Worm (Caenorhabditis elegans) whole organism, L4 larva: ENCODE results near the gene tra-1.

ENCODE experiments used
- D1046.2 ChIP-seq: fragments of 200-800 bp; sonication (Bioruptor generic); IDR thresholded peaks from 2 replicates; pipeline ENCODE4 v1.3.6; 2022; ENCODE audit warnings: missing genetic modification characterization, missing compliant biosample characterization
- F10B5.3 ChIP-seq: sonication (generic microtip); optimal IDR thresholded peaks from 2 replicates; lab custom pipeline; 2016; ENCODE audit warnings: mild to moderate bottlenecking, missing genetic modification characterization, missing compliant biosample characterization
- F49E8.2 ChIP-seq: sonication (generic microtip); optimal IDR thresholded peaks from 2 replicates; lab custom pipeline; 2016; ENCODE audit warnings: missing compliant biosample characterization, mild to moderate bottlenecking, missing genetic modification characterization, borderline replicate concordance
- R02D3.7 ChIP-seq: fragments of 150-350 bp; sonication (generic microtip); optimal IDR thresholded peaks from 3 replicates; lab custom pipeline; 2014; ENCODE audit warnings: missing biosample characterization, missing genetic modification characterization
- T20F7.1 ChIP-seq: fragments of 200-800 bp; sonication (Bioruptor generic); optimal IDR thresholded peaks from 2 replicates; lab custom pipeline; 2018; ENCODE audit warnings: mild to moderate bottlenecking, missing genetic modification characterization, missing compliant biosample characterization
- T26A8.4 ChIP-seq: fragments of 200-800 bp; sonication (Bioruptor generic); IDR thresholded peaks from 2 replicates; pipeline ENCODE4 v1.3.6; 2022; ENCODE audit warnings: missing genetic modification characterization, missing compliant biosample characterization
- aha-1 ChIP-seq: fragments of 150-350 bp; peaks from one replicate; lab custom pipeline; 2014; ENCODE audit warnings: missing biosample characterization, missing genetic modification characterization
- aly-2 ChIP-seq: sonication (generic microtip); optimal IDR thresholded peaks from 2 replicates; lab custom pipeline; 2018; ENCODE audit warnings: missing biosample characterization, missing genetic modification characterization
- ama-1 ChIP-seq: fragments of 150-350 bp; optimal IDR thresholded peaks from 2 replicates; lab custom pipeline; 2014; ENCODE audit warnings: inconsistent platforms, mixed read lengths
- attf-4 ChIP-seq: sonication (generic microtip); optimal IDR thresholded peaks from 3 replicates; lab custom pipeline; 2017; ENCODE audit warnings: missing biosample characterization, missing genetic modification characterization
- ceh-44 ChIP-seq: fragments of 200-800 bp; sonication (Bioruptor generic); IDR thresholded peaks from 2 replicates; pipeline ENCODE4 v1.3.6; 2022; ENCODE audit warnings: missing genetic modification reagents, missing genetic modification characterization, missing compliant biosample characterization
- ctbp-1 ChIP-seq: fragments of 200-800 bp; sonication (Bioruptor generic); IDR thresholded peaks from 2 replicates; pipeline ENCODE4 v1.3.6; 2022; ENCODE audit warnings: missing genetic modification reagents, missing genetic modification characterization, missing compliant biosample characterization
- daf-12 ChIP-seq: fragments of 150-350 bp; optimal IDR thresholded peaks from 2 replicates; lab custom pipeline; 2014; ENCODE audit warnings: missing biosample characterization, missing genetic modification reagents, missing genetic modification characterization
- daf-16 ChIP-seq, 3 experiments: sonication (generic microtip); optimal IDR thresholded peaks; 2 replicates each; lab custom pipeline; 2016 to 2017; ENCODE audit warnings: missing genetic modification characterization in 3 of 3, missing genetic modification reagents in 3 of 3, mild to moderate bottlenecking in 2 of 3, missing compliant biosample characterization in 2 of 3, missing biosample characterization in 1 of 3, moderate library complexity in 1 of 3
- daf-8 ChIP-seq: fragments of 200-800 bp; sonication (Bioruptor generic); IDR thresholded peaks from 2 replicates; pipeline ENCODE4 v1.3.6; 2022; ENCODE audit warnings: missing genetic modification characterization, missing compliant biosample characterization
- dmd-9 ChIP-seq: fragments of 200-800 bp; sonication (Bioruptor generic); IDR thresholded peaks from 2 replicates; pipeline ENCODE4 v1.3.6; 2022; ENCODE audit warnings: missing genetic modification reagents, missing genetic modification characterization, missing compliant biosample characterization
- dpl-1 ChIP-seq: fragments of 150-350 bp; optimal IDR thresholded peaks from 2 replicates; lab custom pipeline; 2014; ENCODE audit warnings: missing biosample characterization, missing genetic modification reagents, missing genetic modification characterization
- dve-1 ChIP-seq: sonication (generic microtip); optimal IDR thresholded peaks from 2 replicates; lab custom pipeline; 2017; ENCODE audit warnings: antibody characterized with exemption, mild to moderate bottlenecking, missing genetic modification characterization, missing compliant biosample characterization; ENCODE audit not compliant: insufficient read depth
- egl-27 ChIP-seq: sonication (generic microtip); optimal IDR thresholded peaks from 3 replicates; lab custom pipeline; 2017; ENCODE audit warnings: missing biosample characterization, missing genetic modification reagents, missing genetic modification characterization
- egl-43 ChIP-seq: fragments of 200-800 bp; sonication (Bioruptor generic); IDR thresholded peaks from 2 replicates; pipeline ENCODE4 v1.3.6; 2022; ENCODE audit warnings: missing genetic modification reagents, missing genetic modification characterization, missing compliant biosample characterization
- fos-1 ChIP-seq: fragments of 150-350 bp; optimal IDR thresholded peaks from 2 replicates; lab custom pipeline; 2014; ENCODE audit warnings: missing biosample characterization, missing genetic modification characterization
- hlh-11 ChIP-seq: fragments of 200-800 bp; sonication (Bioruptor generic); optimal IDR thresholded peaks from 2 replicates; lab custom pipeline; 2018; ENCODE audit warnings: mild to moderate bottlenecking, missing genetic modification characterization, missing compliant biosample characterization
- hlh-30 ChIP-seq: sonication (generic microtip); optimal IDR thresholded peaks from 2 replicates; lab custom pipeline; 2017; ENCODE audit warnings: antibody characterized with exemption, mild to moderate bottlenecking, missing genetic modification characterization, missing compliant biosample characterization; ENCODE audit not compliant: insufficient read depth
- jun-1 ChIP-seq: fragments of 150-350 bp; optimal IDR thresholded peaks from 2 replicates; lab custom pipeline; 2014; ENCODE audit warnings: missing biosample characterization, missing genetic modification reagents, missing genetic modification characterization
- lin-1 ChIP-seq: fragments of 200-800 bp; sonication (Bioruptor generic); IDR thresholded peaks from 2 replicates; pipeline ENCODE4 v1.3.6; 2022; ENCODE audit warnings: missing genetic modification reagents, missing genetic modification characterization, missing compliant biosample characterization
- lin-15B ChIP-seq: fragments of 150-350 bp; sonication (generic microtip); optimal IDR thresholded peaks from 3 replicates; lab custom pipeline; 2014; ENCODE audit warnings: missing biosample characterization, missing genetic modification characterization
- lin-29 ChIP-seq: fragments of 200-800 bp; sonication (Bioruptor generic); IDR thresholded peaks from 2 replicates; pipeline ENCODE4 v1.3.6; 2022; ENCODE audit warnings: missing genetic modification reagents, missing genetic modification characterization, missing compliant biosample characterization
- lin-38 ChIP-seq: fragments of 200-800 bp; sonication (Bioruptor generic); IDR thresholded peaks from 2 replicates; pipeline ENCODE4 v1.3.6; 2022; ENCODE audit warnings: missing genetic modification reagents, missing genetic modification characterization, missing compliant biosample characterization
- lir-3 ChIP-seq: sonication (generic microtip); optimal IDR thresholded peaks from 2 replicates; lab custom pipeline; 2016; ENCODE audit warnings: mild to moderate bottlenecking, missing genetic modification characterization, missing compliant biosample characterization
- madf-9 ChIP-seq: fragments of 200-800 bp; sonication (Bioruptor generic); conservative IDR thresholded peaks from 2 replicates; pipeline ENCODE4 v1.3.6; 2022; ENCODE audit warnings: missing genetic modification reagents, missing genetic modification characterization, missing compliant biosample characterization
- mdl-1 ChIP-seq, 2 experiments: fragments of 150-350 bp in 1 of 2; sonication (generic microtip) in 1 of 2; optimal IDR thresholded peaks; 2 replicates each; lab custom pipeline; 2014 to 2017; ENCODE audit warnings: missing biosample characterization in 2 of 2, missing genetic modification characterization in 2 of 2
- mdt-29 ChIP-seq: fragments of 200-800 bp; sonication (Bioruptor generic); IDR thresholded peaks from 2 replicates; pipeline ENCODE4 v1.3.6; 2022; ENCODE audit warnings: missing genetic modification reagents, missing genetic modification characterization, missing compliant biosample characterization
- mes-2 ChIP-seq: sonication (generic microtip); optimal IDR thresholded peaks from 2 replicates; lab custom pipeline; 2016; ENCODE audit warnings: missing genotype, mild to moderate bottlenecking, missing genetic modification characterization, missing compliant biosample characterization; ENCODE audit not compliant: poor library complexity, severe bottlenecking
- mxl-2 ChIP-seq: fragments of 200-800 bp; sonication (Bioruptor generic); conservative IDR thresholded peaks from 2 replicates; pipeline ENCODE4 v1.3.6; 2022; ENCODE audit warnings: missing genetic modification reagents, missing genetic modification characterization, missing compliant biosample characterization
- nhr-10 ChIP-seq: fragments of 150-350 bp; optimal IDR thresholded peaks from 2 replicates; lab custom pipeline; 2014; ENCODE audit warnings: missing biosample characterization, missing genetic modification characterization
- nhr-102 ChIP-seq: sonication (generic microtip); optimal IDR thresholded peaks from 2 replicates; lab custom pipeline; 2016; ENCODE audit warnings: mild to moderate bottlenecking, missing genetic modification characterization, moderate library complexity, missing compliant biosample characterization
- nhr-111 ChIP-seq: fragments of 200-800 bp; sonication (Bioruptor generic); optimal IDR thresholded peaks from 2 replicates; lab custom pipeline; 2018; ENCODE audit warnings: mild to moderate bottlenecking, missing genetic modification characterization, missing compliant biosample characterization
- nhr-25 ChIP-seq: sonication (generic microtip); optimal IDR thresholded peaks from 2 replicates; lab custom pipeline; 2017; ENCODE audit warnings: missing genetic modification characterization, mild to moderate bottlenecking, missing compliant biosample characterization, antibody characterized with exemption, moderate library complexity, borderline replicate concordance; ENCODE audit not compliant: insufficient read depth
- nhr-28 ChIP-seq: fragments of 150-350 bp; optimal IDR thresholded peaks from 2 replicates; lab custom pipeline; 2014; ENCODE audit warnings: missing biosample characterization, missing genetic modification characterization
- nhr-48 ChIP-seq: sonication (generic microtip); optimal IDR thresholded peaks from 2 replicates; lab custom pipeline; 2016; ENCODE audit warnings: mild to moderate bottlenecking, missing genetic modification characterization, missing compliant biosample characterization
- nhr-77 ChIP-seq: fragments of 150-350 bp; optimal IDR thresholded peaks from 2 replicates; lab custom pipeline; 2014; ENCODE audit warnings: missing biosample characterization, missing genetic modification characterization
- sdz-12 ChIP-seq: fragments of 200-800 bp; sonication (Bioruptor generic); optimal IDR thresholded peaks from 2 replicates; lab custom pipeline; 2018; ENCODE audit warnings: mild to moderate bottlenecking, missing genetic modification characterization, missing compliant biosample characterization
- snpc-1.2 ChIP-seq: fragments of 200-800 bp; sonication (Bioruptor generic); IDR thresholded peaks from 2 replicates; pipeline ENCODE4 v1.3.6; 2022; ENCODE audit warnings: missing genetic modification reagents, missing genetic modification characterization, missing compliant biosample characterization
- tag-97 ChIP-seq: fragments of 200-800 bp; sonication (Bioruptor generic); IDR thresholded peaks from 2 replicates; pipeline ENCODE4 v1.3.6; 2022; ENCODE audit warnings: missing genetic modification characterization, missing compliant biosample characterization
- zfp-3 ChIP-seq: fragments of 200-800 bp; sonication (Bioruptor generic); conservative IDR thresholded peaks from 2 replicates; pipeline ENCODE4 v1.3.6; 2022; ENCODE audit warnings: missing genetic modification reagents, missing genetic modification characterization, missing compliant biosample characterization
- zip-2 ChIP-seq: fragments of 150-350 bp; optimal IDR thresholded peaks from 2 replicates; lab custom pipeline; 2014; ENCODE audit warnings: missing biosample characterization, missing genetic modification characterization

tra-1 gene

DNA sequence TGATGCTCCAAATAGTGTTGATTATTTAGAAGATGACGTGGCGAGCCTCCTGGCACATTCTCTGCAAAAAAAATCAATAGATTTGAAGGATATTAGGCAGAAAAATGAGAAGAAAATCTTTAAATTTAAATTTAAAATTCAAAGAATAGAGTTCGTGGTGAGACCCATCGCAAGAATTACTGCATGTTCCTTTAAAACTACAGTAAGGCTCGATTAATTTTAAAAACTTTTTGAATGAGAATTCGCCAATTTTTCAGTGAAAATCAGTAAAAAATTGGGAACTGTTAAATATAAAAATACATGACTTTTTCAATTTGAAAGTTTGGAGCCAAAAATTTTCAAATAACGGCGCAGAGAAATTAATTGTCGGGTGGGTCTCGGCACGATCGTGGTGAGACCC, at the start of gene tra-1:
Gene tra-1 (minus strand): TSS at position 62 of the 400 bp plus-strand sequence.
- TF ChIP-seq egl-27 (tag; lab: Kevin White, UChicago) (no peak), aha-1 (tag; lab: Kevin White, UChicago) (peak; percentile 83)

DNA sequence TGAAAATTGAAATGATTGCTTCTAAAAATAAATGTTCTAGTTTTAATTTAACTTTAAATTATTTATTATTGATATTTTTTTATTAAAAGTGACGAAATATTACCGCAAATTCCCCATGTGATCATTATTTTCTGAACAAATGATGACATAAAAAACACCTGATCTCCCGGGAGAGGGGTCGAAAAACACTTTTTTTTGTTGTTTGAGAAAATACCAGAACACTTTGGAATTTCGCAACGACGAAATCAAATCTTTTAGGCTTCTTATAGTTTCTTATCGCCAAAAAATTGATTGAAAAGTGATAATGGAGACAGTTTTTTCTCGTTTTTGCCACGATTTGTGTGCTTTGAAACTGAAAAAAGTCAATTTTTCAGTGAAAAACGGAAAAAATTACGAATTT, 49.3 kb upstream of the tra-1 start:
- TF ChIP-seq egl-43 (GFP tag; lab: Robert Waterston, UW): no peak
- TF ChIP-seq daf-16 (GFP tag; optimal IDR thresholded peaks at IDR 0.05; lab: Kevin White, UChicago): no peak
- peak; percentile 40 for TF ChIP-seq daf-16 (tag; optimal IDR thresholded peaks at IDR 0.05; lab: Kevin White, UChicago)
- TF ChIP-seq nhr-28: peak; percentile 50
- peak; percentile 34 for TF ChIP-seq hlh-11 (tag; lab: Kevin White, UChicago)
- TF ChIP-seq nhr-77 (tag; lab: Kevin White, UChicago): peak; percentile 62
- peak; percentile 4 for TF ChIP-seq dve-1
- no peak for TF ChIP-seq lin-38 (GFP tag; lab: Robert Waterston, UW)
- peak; percentile 61 for TF ChIP-seq hlh-30 (tag; lab: Kevin White, UChicago)
- TF ChIP-seq, all 104 proteins: peak for 6

DNA sequence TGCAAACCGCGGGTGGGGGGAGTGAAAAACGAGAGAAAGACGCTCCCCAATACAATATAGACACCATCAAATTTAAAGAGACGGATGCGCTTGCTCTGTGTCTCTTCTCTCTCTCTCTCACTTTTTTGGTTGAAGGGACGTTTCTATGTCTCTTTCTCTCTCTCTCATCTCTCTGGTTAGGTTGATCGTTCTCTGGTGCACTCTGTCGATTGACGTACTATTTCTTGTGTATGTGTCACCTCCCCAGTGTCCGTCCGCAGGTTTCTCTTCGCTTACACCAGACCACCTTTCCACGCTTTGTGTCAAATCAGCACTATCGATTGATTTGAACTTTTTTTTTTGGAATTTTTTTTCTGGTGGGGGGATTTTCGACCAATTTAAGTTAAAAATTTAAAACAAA, 48.4 kb upstream of the tra-1 start:
- no peak for TF ChIP-seq dmd-9 (GFP tag; lab: Robert Waterston, UW)
- TF ChIP-seq mdt-29 (GFP tag; lab: Robert Waterston, UW): no peak
- peak; percentile 50 for TF ChIP-seq lin-38 (GFP tag; lab: Robert Waterston, UW)
- peak; percentile 87 for TF ChIP-seq hlh-30 (tag; lab: Kevin White, UChicago)
- TF ChIP-seq zip-2 (tag; lab: Kevin White, UChicago): no peak
- peak; percentile 43 for TF ChIP-seq nhr-25 (tag; lab: Kevin White, UChicago)
- no peak for TF ChIP-seq ctbp-1 (GFP tag; lab: Robert Waterston, UW)
- TF ChIP-seq daf-8 (GFP tag; lab: Robert Waterston, UW): no peak
- no peak for TF ChIP-seq lin-29 (GFP tag; lab: Robert Waterston, UW)
- no peak for TF ChIP-seq lir-3 (tag; lab: Kevin White, UChicago)
- TF ChIP-seq nhr-48 (tag; lab: Kevin White, UChicago): peak; percentile 50
- no peak for TF ChIP-seq ama-1
- no peak for TF ChIP-seq nhr-102 (tag; lab: Kevin White, UChicago)
- TF ChIP-seq ceh-44: no peak
- TF ChIP-seq madf-9 (GFP tag; lab: Robert Waterston, UW): no peak
- no peak for TF ChIP-seq snpc-1.2
- TF ChIP-seq nhr-10: no peak
- TF ChIP-seq R02D3.7: no peak
- no peak for TF ChIP-seq mxl-2 (GFP tag; lab: Robert Waterston, UW)
- no peak for TF ChIP-seq jun-1 (tag; lab: Kevin White, UChicago)
- no peak for TF ChIP-seq attf-4 (tag; lab: Kevin White, UChicago)
- TF ChIP-seq daf-12 (tag; lab: Kevin White, UChicago): no peak
- TF ChIP-seq T20F7.1 (GFP tag; lab: Kevin White, UChicago): no peak
- TF ChIP-seq F10B5.3 (tag; lab: Kevin White, UChicago): no peak
- TF ChIP-seq dpl-1: peak; percentile 42
- no peak for TF ChIP-seq D1046.2 (GFP tag; lab: Robert Waterston, UW)
- no peak for TF ChIP-seq nhr-111 (GFP tag; lab: Kevin White, UChicago)
- TF ChIP-seq mes-2 (tag; lab: Kevin White, UChicago): peak; percentile 76
- TF ChIP-seq mdl-1 (tag; optimal IDR thresholded peaks at IDR 0.05; lab: Kevin White, UChicago): peak in 1 of 2 experiments; percentile 80
- TF ChIP-seq hlh-11 (tag; lab: Kevin White, UChicago): peak; percentile 89
- TF ChIP-seq lin-15B (tag; lab: Kevin White, UChicago): no peak
- no peak for TF ChIP-seq lin-1
- no peak for TF ChIP-seq sdz-12 (GFP tag; lab: Kevin White, UChicago)
- TF ChIP-seq aly-2 (tag; lab: Kevin White, UChicago): no peak
- TF ChIP-seq dve-1: peak; percentile 94
- no peak for TF ChIP-seq tag-97 (GFP tag; lab: Robert Waterston, UW)
- peak; percentile 31; the same call in 1 of the 2 replicates for TF ChIP-seq T26A8.4 (GFP tag; lab: Robert Waterston, UW)
- TF ChIP-seq F49E8.2: no peak
- no peak for TF ChIP-seq zfp-3 (GFP tag; lab: Robert Waterston, UW)
- no peak for TF ChIP-seq fos-1 (tag; lab: Kevin White, UChicago)
- peak; percentile 88 for TF ChIP-seq nhr-28
